Worm (Caenorhabditis elegans): ENCODE data around the gene Y57E12AR.1.

ce11 chrV:7065226-7065625 is at the start of gene Y57E12AR.1:
- TF ChIP-seq nhr-12 (tag; optimal IDR thresholded peaks at IDR 0.05) (no peak), fos-1 (tag; optimal IDR thresholded peaks at IDR 0.05) (no peak), ztf-11 (tag; optimal IDR thresholded peaks at IDR 0.05) (no peak), nhr-77 (tag; optimal IDR thresholded peaks at IDR 0.05) (no peak)

All from whole organism, L3 larva.